Fruit fly (Drosophila melanogaster): Measurements from ENCODE around the gene CG11983.

CG11983 gene

DNA sequence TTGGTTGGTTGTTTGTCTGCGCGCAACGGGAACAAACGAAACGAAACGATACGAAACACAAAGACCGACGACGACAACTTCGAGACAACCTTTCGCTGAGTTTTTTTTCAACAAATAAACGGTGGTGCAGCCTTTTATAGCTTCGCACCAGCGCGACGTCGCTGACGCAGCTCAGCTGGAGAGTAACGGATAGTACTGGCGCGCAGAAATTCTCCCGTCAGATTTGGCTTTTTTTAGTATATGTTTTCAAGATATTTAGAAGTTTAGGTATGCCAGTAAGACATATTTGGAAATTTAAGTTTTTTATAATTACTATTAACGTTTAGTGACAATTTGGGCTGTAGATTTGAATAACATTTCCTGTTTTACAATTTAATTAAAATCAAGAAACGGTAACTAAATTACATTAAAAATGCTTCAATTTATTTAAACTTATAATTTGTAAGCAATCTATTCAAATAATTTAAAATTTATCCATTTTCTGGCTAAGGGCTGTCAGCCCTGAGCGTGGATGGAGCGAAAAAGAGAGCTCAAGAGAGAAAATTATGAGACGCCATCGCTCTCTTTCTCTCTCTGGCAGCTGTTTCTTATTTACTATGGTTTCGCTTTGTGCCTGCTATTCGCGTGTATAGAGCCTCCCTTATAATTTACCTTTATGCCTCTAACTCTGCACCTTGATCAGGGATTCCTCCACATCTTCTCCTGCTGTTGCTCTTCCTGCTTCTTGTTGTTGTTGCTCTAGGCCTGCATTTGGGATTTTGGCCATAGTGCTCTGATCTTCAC lies 25.7 kb downstream of the CG11983 start (continued):
- TF ChIP-seq CG33213 (GFP tag; optimal IDR thresholded peaks at IDR 0.05) (peak; percentile 13), bab2 (GFP tag; optimal IDR thresholded peaks at IDR 0.05) (no peak), Hr78 (GFP tag; optimal IDR thresholded peaks at IDR 0.05) (peak in 1 of 2 experiments; percentile 74), wor (GFP tag; IDR thresholded peaks at IDR 0.05) (peak; percentile 32; the same call in 1 of the 2 replicates), bbx (GFP tag; IDR thresholded peaks at IDR 0.05; ENCODE audit: partially characterized antibody) (peak; percentile 75), kah (GFP tag; optimal IDR thresholded peaks at IDR 0.05) (peak; percentile 72), CG3281 (GFP tag; optimal IDR thresholded peaks at IDR 0.05) (peak; percentile 91), lilli (GFP tag; optimal IDR thresholded peaks at IDR 0.05) (peak; percentile 73), HLH4C (GFP tag; IDR thresholded peaks at IDR 0.05; ENCODE audit: partially characterized antibody) (no peak; the same call in 2 of the 3 replicates), CG10321 (GFP tag; IDR thresholded peaks at IDR 0.05) (no peak), Nf-YB (GFP tag; optimal IDR thresholded peaks at IDR 0.05) (peak; percentile 79), cg (GFP tag; optimal IDR thresholded peaks at IDR 0.05) (no peak), Dip3 (GFP tag; optimal IDR thresholded peaks at IDR 0.05) (peak; percentile 20), Doc2 (GFP tag; IDR thresholded peaks at IDR 0.05) (no peak), Usf (GFP tag; optimal IDR thresholded peaks at IDR 0.05) (peak; percentile 62), hb (GFP tag; IDR thresholded peaks at IDR 0.05; ENCODE audit: partially characterized antibody) (no peak), jing (GFP tag; optimal IDR thresholded peaks at IDR 0.05) (peak; percentile 14), Hr3 (GFP tag; optimal IDR thresholded peaks at IDR 0.05) (peak; percentile 63), ci (GFP tag; IDR thresholded peaks at IDR 0.05) (peak; percentile 54; the same call in 1 of the 3 replicates), Myb (GFP tag; optimal IDR thresholded peaks at IDR 0.05) (peak; percentile 72), wdn (GFP tag; IDR thresholded peaks at IDR 0.05) (no peak), CG2202 (tag; optimal IDR thresholded peaks at IDR 0.05) (peak; percentile 29), CG42726 (GFP tag; IDR thresholded peaks at IDR 0.05; ENCODE audit: partially characterized antibody) (peak; percentile 75; the same call in 1 of the 2 replicates), CG9609 (GFP tag; optimal IDR thresholded peaks at IDR 0.05) (peak; percentile 45), Dll (GFP tag; IDR thresholded peaks at IDR 0.05; ENCODE audit: partially characterized antibody) (no peak), oc (tag; optimal IDR thresholded peaks at IDR 0.05) (peak; percentile 58), CG17361 (GFP tag; IDR thresholded peaks at IDR 0.05) (peak; percentile 94), Bgb (GFP tag; IDR thresholded peaks at IDR 0.05; ENCODE audit: partially characterized antibody) (peak; percentile 50; the same call in 1 of the 2 replicates), D19A (tag; optimal IDR thresholded peaks at IDR 0.05) (peak; percentile 87), HLHmδ (GFP tag; optimal IDR thresholded peaks at IDR 0.05) (peak; percentile 40), fd102C (GFP tag; optimal IDR thresholded peaks at IDR 0.05) (no peak), h (optimal IDR thresholded peaks at IDR 0.05) (no peak), CG16813 (GFP tag; IDR thresholded peaks at IDR 0.05; ENCODE audit: partially characterized antibody) (no peak), CG4424 (GFP tag; optimal IDR thresholded peaks at IDR 0.05) (peak; percentile 77), CG18764 (GFP tag; optimal IDR thresholded peaks at IDR 0.05) (peak; percentile 26), CG1647 (GFP tag; optimal IDR thresholded peaks at IDR 0.05) (no peak), br (optimal IDR thresholded peaks at IDR 0.05) (no peak), Stat92E (GFP tag; optimal IDR thresholded peaks at IDR 0.05) (peak in 1 of 3 experiments; percentile 83), CG15073 (GFP tag; optimal IDR thresholded peaks at IDR 0.05) (peak; percentile 14), CG10654 (GFP tag; optimal IDR thresholded peaks at IDR 0.05) (peak; percentile 29), Chrac-16 (GFP tag; optimal IDR thresholded peaks at IDR 0.05) (peak; percentile 67), CG3163 (GFP tag; optimal IDR thresholded peaks at IDR 0.05) (peak; percentile 32), CG2889 (GFP tag; IDR thresholded peaks at IDR 0.05) (no peak), amos (GFP tag; IDR thresholded peaks at IDR 0.05; ENCODE audit: partially characterized antibody) (peak; percentile 47; the same call in 1 of the 2 replicates), H2.0 (GFP tag; IDR thresholded peaks at IDR 0.05) (no peak; the same call in 1 of the 2 replicates), CG6689 (GFP tag; IDR thresholded peaks at IDR 0.05) (peak; percentile 72), CG1832 (GFP tag; optimal IDR thresholded peaks at IDR 0.05) (no peak), Blimp-1 (GFP tag; optimal IDR thresholded peaks at IDR 0.05) (peak; percentile 73)

Measured in whole organism, embryonic.